Worm (Caenorhabditis elegans) whole organism, L4/young adult: ENCODE measurements around the gene nhr-141.

Experiments used
- W03F9.2 ChIP-seq: fragments of 150-350 bp; optimal IDR thresholded peaks from 2 replicates; lab custom pipeline; 2014; ENCODE audit warnings: missing biosample characterization, missing genetic modification characterization
- dao-5 ChIP-seq: sonication (generic microtip); optimal IDR thresholded peaks from 2 replicates; lab custom pipeline; 2016; ENCODE audit warnings: missing genotype, missing genetic modification characterization, moderate library complexity, missing compliant biosample characterization
- him-1 ChIP-seq: sonication (generic microtip); optimal IDR thresholded peaks from 2 replicates; lab custom pipeline; 2016; ENCODE audit warnings: missing genotype, missing genetic modification reagents, missing genetic modification characterization, missing compliant biosample characterization

DNA sequence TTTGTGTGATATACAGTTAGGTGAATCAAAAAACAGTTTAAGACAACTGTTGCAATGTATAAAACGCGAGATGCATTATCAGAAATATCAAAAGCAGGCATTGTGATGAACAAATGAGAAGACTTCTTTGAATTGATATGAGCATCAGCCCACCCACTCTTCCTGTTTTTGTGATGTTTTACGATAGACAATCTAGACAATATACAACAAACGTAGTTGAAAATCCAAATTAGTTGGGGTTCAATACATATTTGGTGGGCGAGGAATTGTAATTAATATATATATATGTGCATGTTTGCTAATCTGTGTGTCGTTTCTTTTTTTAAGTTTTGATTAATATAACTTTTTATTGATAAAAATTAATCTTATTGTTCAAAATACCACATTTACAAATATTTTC is 28.4 kb downstream of the nhr-141 start, which contains the start of gene str-28:
- TF ChIP-seq dao-5 (tag; lab: Kevin White, UChicago) (no peak), him-1 (no peak), W03F9.2 (no peak)
